Worm (Caenorhabditis elegans) whole organism, mixed stage, embryonic: ENCODE data around the gene C17H11.4.

ENCODE experiments used
- M03D4.4 ChIP-seq: sonication (generic microtip); optimal IDR thresholded peaks from 2 replicates; lab custom pipeline; 2017; ENCODE audit warnings: mild to moderate bottlenecking, missing genetic modification characterization, missing compliant biosample characterization
- bed-3 ChIP-seq: fragments of 200-800 bp; sonication (Bioruptor generic); optimal IDR thresholded peaks from 3 replicates; lab custom pipeline; 2018; ENCODE audit warnings: mild to moderate bottlenecking, missing genetic modification characterization, moderate library complexity, missing compliant biosample characterization
- blmp-1 ChIP-seq: fragments of 150-350 bp; optimal IDR thresholded peaks from 2 replicates; lab custom pipeline; 2014; ENCODE audit warnings: missing biosample characterization, missing genetic modification characterization
- ceh-43 ChIP-seq: fragments of 200-800 bp; sonication (Bioruptor generic); optimal IDR thresholded peaks from 2 replicates; lab custom pipeline; 2018; ENCODE audit warnings: mild to moderate bottlenecking, missing genetic modification characterization, moderate library complexity, missing compliant biosample characterization
- ceh-83 ChIP-seq: fragments of 200-800 bp; sonication (Bioruptor generic); optimal IDR thresholded peaks from 2 replicates; lab custom pipeline; 2018; ENCODE audit warnings: mild to moderate bottlenecking, missing genetic modification characterization, missing compliant biosample characterization
- ces-1 ChIP-seq: fragments of 150-350 bp; optimal IDR thresholded peaks from 2 replicates; lab custom pipeline; 2014; ENCODE audit warnings: missing biosample characterization, missing genetic modification reagents, missing genetic modification characterization
- cnd-1 ChIP-seq: fragments of 200-800 bp; sonication (Bioruptor generic); optimal IDR thresholded peaks from 2 replicates; lab custom pipeline; 2018; ENCODE audit warnings: mild to moderate bottlenecking, missing genetic modification characterization, missing compliant biosample characterization
- drap-1 ChIP-seq: fragments of 200-800 bp; sonication (Bioruptor generic); optimal IDR thresholded peaks from 3 replicates; lab custom pipeline; 2018; ENCODE audit warnings: mild to moderate bottlenecking, missing genetic modification characterization, missing compliant biosample characterization
- elt-1 ChIP-seq: sonication (generic microtip); optimal IDR thresholded peaks from 2 replicates; lab custom pipeline; 2017; ENCODE audit warnings: missing genetic modification characterization, mild to moderate bottlenecking, missing compliant biosample characterization, antibody characterized with exemption, moderate library complexity, borderline replicate concordance; ENCODE audit not compliant: insufficient read depth
- elt-3 ChIP-seq: fragments of 150-350 bp; optimal IDR thresholded peaks from 2 replicates; lab custom pipeline; 2014; ENCODE audit warnings: missing biosample characterization, missing genetic modification characterization
- flh-1 ChIP-seq: fragments of 200-800 bp; sonication (Bioruptor generic); optimal IDR thresholded peaks from 2 replicates; lab custom pipeline; 2018; ENCODE audit warnings: mild to moderate bottlenecking, missing genetic modification characterization, moderate library complexity, missing compliant biosample characterization
- ham-2 ChIP-seq: fragments of 200-800 bp; sonication (Bioruptor generic); optimal IDR thresholded peaks from 2 replicates; lab custom pipeline; 2018; ENCODE audit warnings: mild to moderate bottlenecking, missing genetic modification characterization, missing compliant biosample characterization
- hlh-1 ChIP-seq: fragments of 150-350 bp; optimal IDR thresholded peaks from 2 replicates; lab custom pipeline; 2014; ENCODE audit warnings: missing biosample characterization, missing genetic modification reagents, missing genetic modification characterization
- lin-32 ChIP-seq: fragments of 200-800 bp; sonication (Bioruptor generic); optimal IDR thresholded peaks from 2 replicates; lab custom pipeline; 2018; ENCODE audit warnings: mild to moderate bottlenecking, missing genetic modification characterization, missing compliant biosample characterization
- lsy-2 ChIP-seq: fragments of 150-350 bp; optimal IDR thresholded peaks from 2 replicates; lab custom pipeline; 2014; ENCODE audit warnings: missing biosample characterization, missing genetic modification characterization
- mab-5 ChIP-seq: fragments of 150-350 bp; optimal IDR thresholded peaks from 2 replicates; lab custom pipeline; 2014; ENCODE audit warnings: missing biosample characterization, missing genetic modification characterization
- mls-2 ChIP-seq: sonication (generic microtip); optimal IDR thresholded peaks from 2 replicates; lab custom pipeline; 2016; ENCODE audit warnings: mild to moderate bottlenecking, missing genetic modification characterization, moderate library complexity, missing compliant biosample characterization
- nhr-12 ChIP-seq: fragments of 150-350 bp; optimal IDR thresholded peaks from 2 replicates; lab custom pipeline; 2014; ENCODE audit warnings: missing biosample characterization, missing genetic modification characterization
- nhr-2 ChIP-seq: fragments of 150-350 bp; optimal IDR thresholded peaks from 2 replicates; lab custom pipeline; 2014; ENCODE audit warnings: missing biosample characterization, missing genetic modification characterization
- nhr-237 ChIP-seq: fragments of 150-350 bp; optimal IDR thresholded peaks from 2 replicates; lab custom pipeline; 2014; ENCODE audit warnings: missing biosample characterization, missing genetic modification characterization
- nhr-28 ChIP-seq: fragments of 150-350 bp; optimal IDR thresholded peaks from 2 replicates; lab custom pipeline; 2014; ENCODE audit warnings: missing biosample characterization, missing genetic modification characterization
- nhr-76 ChIP-seq: sonication (generic microtip); optimal IDR thresholded peaks from 2 replicates; lab custom pipeline; 2017; ENCODE audit warnings: missing biosample characterization, missing genetic modification characterization
- sem-2 ChIP-seq: fragments of 200-800 bp; sonication (Bioruptor generic); optimal IDR thresholded peaks from 2 replicates; lab custom pipeline; 2018; ENCODE audit warnings: mild to moderate bottlenecking, missing genetic modification characterization, missing compliant biosample characterization
- sptf-1 ChIP-seq: sonication (generic microtip); optimal IDR thresholded peaks from 2 replicates; lab custom pipeline; 2017; ENCODE audit warnings: mild to moderate bottlenecking, missing genetic modification characterization, moderate library complexity, missing compliant biosample characterization
- tbx-8 ChIP-seq: fragments of 200-800 bp; sonication (Bioruptor generic); optimal IDR thresholded peaks from 2 replicates; lab custom pipeline; 2018; ENCODE audit warnings: mild to moderate bottlenecking, missing genetic modification characterization, moderate library complexity, missing compliant biosample characterization
- unc-120 ChIP-seq: sonication (generic microtip); optimal IDR thresholded peaks from 2 replicates; lab custom pipeline; 2017; ENCODE audit warnings: missing genetic modification characterization, missing compliant biosample characterization; ENCODE audit not compliant: poor library complexity, severe bottlenecking
- unc-39 ChIP-seq: fragments of 150-350 bp; optimal IDR thresholded peaks from 2 replicates; lab custom pipeline; 2014; ENCODE audit warnings: missing biosample characterization, missing genetic modification characterization
- unc-62 ChIP-seq: fragments of 150-350 bp; optimal IDR thresholded peaks from 2 replicates; lab custom pipeline; 2014; ENCODE audit warnings: missing biosample characterization, missing genetic modification reagents, missing genetic modification characterization
- zip-8 ChIP-seq: fragments of 150-350 bp; optimal IDR thresholded peaks from 2 replicates; lab custom pipeline; 2014; ENCODE audit warnings: missing biosample characterization, missing genetic modification characterization
- ztf-11 ChIP-seq: fragments of 150-350 bp; optimal IDR thresholded peaks from 2 replicates; lab custom pipeline; 2014; ENCODE audit warnings: missing biosample characterization, missing genetic modification characterization

The C17H11.4 gene

ce11 chrX:8204475-8204874 is 23.0 kb upstream of the C17H11.4 start:
- no peak for TF ChIP-seq ceh-83 (GFP tag; lab: Kevin White, UChicago)
- peak; percentile 8 for TF ChIP-seq ces-1 (GFP tag; lab: Kevin White, UChicago)
- TF ChIP-seq lsy-2 = no peak
- TF ChIP-seq zip-8 (tag; lab: Kevin White, UChicago) = no peak
- TF ChIP-seq ztf-11 (tag; lab: Kevin White, UChicago) = no peak

ce11 chrX:8203684-8204083 is 22.2 kb upstream of the C17H11.4 start, which contains the start of gene C17H11.6:
C17H11.6 (minus strand) TSS chrX:8203784.
- no peak for TF ChIP-seq tbx-8
- no peak for TF ChIP-seq lsy-2
- no peak for TF ChIP-seq ces-1 (GFP tag; lab: Kevin White, UChicago)
- no peak for TF ChIP-seq elt-1 (tag; lab: Kevin White, UChicago)
- TF ChIP-seq ceh-83 (GFP tag; lab: Kevin White, UChicago) = no peak
- no peak for TF ChIP-seq nhr-28 (tag; lab: Kevin White, UChicago)

DNA sequence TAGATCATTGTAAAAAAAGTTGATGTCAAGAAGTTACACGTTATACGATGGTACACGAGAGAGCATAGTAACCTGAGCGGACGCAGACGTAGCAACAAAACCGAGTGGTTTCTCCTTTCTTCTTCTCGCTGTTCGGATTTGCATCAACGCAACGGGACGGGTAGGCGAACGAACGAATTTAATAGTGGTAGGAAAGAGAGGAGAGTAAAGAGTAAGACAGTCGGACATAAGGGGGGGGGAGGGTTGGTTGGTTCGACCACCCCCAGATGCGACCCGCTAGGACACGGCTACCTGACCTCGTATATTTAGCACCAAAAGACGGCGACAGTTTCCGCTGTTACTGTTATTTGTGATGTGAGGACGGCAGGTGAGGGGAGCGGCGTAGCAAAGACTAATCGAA is 19.8 kb upstream of the C17H11.4 start:
- TF ChIP-seq ceh-83 (GFP tag; lab: Kevin White, UChicago) = no peak
- peak; percentile 27 for TF ChIP-seq drap-1
- TF ChIP-seq sptf-1 = peak; percentile 54
- TF ChIP-seq blmp-1 = no peak
- TF ChIP-seq ceh-43 (GFP tag; lab: Kevin White, UChicago) = no peak
- no peak for TF ChIP-seq elt-3
- no peak for TF ChIP-seq lin-32
- no peak for TF ChIP-seq unc-120 (tag; lab: Kevin White, UChicago)
- TF ChIP-seq ham-2 = peak; percentile 76
- no peak for TF ChIP-seq nhr-237 (tag; lab: Kevin White, UChicago)
- no peak for TF ChIP-seq bed-3 (GFP tag; lab: Kevin White, UChicago)
- no peak for TF ChIP-seq unc-39 (tag; lab: Kevin White, UChicago)
- no peak for TF ChIP-seq flh-1 (GFP tag; lab: Kevin White, UChicago)
- TF ChIP-seq mls-2 (tag; lab: Kevin White, UChicago) = peak; percentile 42
- peak; percentile 14 for TF ChIP-seq nhr-2 (tag; lab: Kevin White, UChicago)
- no peak for TF ChIP-seq lsy-2
- TF ChIP-seq hlh-1 (tag; lab: Kevin White, UChicago) = peak; percentile 9
- peak; percentile 22 for TF ChIP-seq M03D4.4 (tag; lab: Kevin White, UChicago)
- no peak for TF ChIP-seq unc-62 (GFP tag; lab: Kevin White, UChicago)
- TF ChIP-seq nhr-76 (tag; lab: Kevin White, UChicago) = no peak

- TF ChIP-seq drap-1 (no peak), unc-120 (tag; lab: Kevin White, UChicago) (no peak), mls-2 (tag; lab: Kevin White, UChicago) (no peak), nhr-12 (no peak), elt-1 (tag; lab: Kevin White, UChicago) (no peak), ztf-11 (tag; lab: Kevin White, UChicago) (no peak), tbx-8 (no peak), cnd-1 (tag; lab: Kevin White, UChicago) (no peak), sem-2 (GFP tag; lab: Kevin White, UChicago) (no peak), nhr-76 (tag; lab: Kevin White, UChicago) (no peak)
- TF ChIP-seq, all 35 proteins: peak for 0
These were observed 18.8 kb upstream of the C17H11.4 start for ce11 chrX:8200206-8200605.

DNA sequence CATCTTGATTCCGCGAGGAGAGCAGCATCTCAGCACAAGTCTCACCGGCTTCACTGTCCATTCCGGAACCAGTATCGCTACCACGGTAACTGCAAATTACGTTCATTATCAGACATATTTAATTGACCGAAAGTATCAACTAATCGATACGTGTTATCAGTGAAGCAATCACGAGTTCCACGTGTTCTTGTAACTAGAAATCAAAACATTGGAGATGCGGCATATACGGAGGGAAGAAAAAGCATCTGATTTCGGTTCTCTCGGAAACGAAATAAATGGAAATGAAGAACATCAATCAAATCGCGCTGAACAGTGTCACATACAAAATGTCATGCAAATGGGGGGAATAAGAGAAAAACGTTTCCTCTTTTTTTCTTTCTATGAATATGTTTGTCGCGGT is 11.8 kb upstream of the C17H11.4 start:
- TF ChIP-seq unc-120 (tag; lab: Kevin White, UChicago) = no peak
- TF ChIP-seq bed-3 (GFP tag; lab: Kevin White, UChicago) = no peak
- no peak for TF ChIP-seq cnd-1 (tag; lab: Kevin White, UChicago)
- no peak for TF ChIP-seq elt-3
- no peak for TF ChIP-seq ces-1 (GFP tag; lab: Kevin White, UChicago)
- TF ChIP-seq M03D4.4 (tag; lab: Kevin White, UChicago) = no peak
- TF ChIP-seq sem-2 (GFP tag; lab: Kevin White, UChicago) = no peak
- TF ChIP-seq unc-39 (tag; lab: Kevin White, UChicago) = no peak
- TF ChIP-seq, all 35 proteins: peak for 0

ce11 chrX:8185037-8185436 is 3.6 kb upstream of the C17H11.4 start, which contains the start of gene C17H11.5:
C17H11.5 (minus strand) TSS chrX:8185137.
- TF ChIP-seq hlh-1 (tag; lab: Kevin White, UChicago) (no peak), nhr-28 (tag; lab: Kevin White, UChicago) (no peak), elt-1 (tag; lab: Kevin White, UChicago) (no peak), bed-3 (GFP tag; lab: Kevin White, UChicago) (no peak), mab-5 (tag; lab: Kevin White, UChicago) (no peak), cnd-1 (tag; lab: Kevin White, UChicago) (no peak), mls-2 (tag; lab: Kevin White, UChicago) (no peak)
